Fruit fly (Drosophila melanogaster) whole organism, embryonic: Measurements from ENCODE around the gene Mdh2.

Experiments
- Atf6 ChIP-seq: fragments of 200-800 bp; sonication (Bioruptor generic); IDR thresholded peaks from 2 replicates; pipeline ENCODE4 v1.3.6; 2022; ENCODE audit warnings: missing biosample characterization, missing genetic modification characterization
- BEAF-32 ChIP-seq: fragments of 200-800 bp; sonication (Bioruptor generic); optimal IDR thresholded peaks from 3 replicates; lab custom pipeline; 2017; ENCODE audit warnings: missing biosample characterization, missing genetic modification characterization, mild to moderate bottlenecking, moderate library complexity, missing genetic modification reagents
- CG10267 ChIP-seq: fragments of 200-800 bp; sonication (Bioruptor generic); optimal IDR thresholded peaks from 2 replicates; lab custom pipeline; 2018; ENCODE audit warnings: missing biosample characterization, mild to moderate bottlenecking, missing genetic modification characterization, moderate library complexity
- CG10565 ChIP-seq: fragments of 200-800 bp; sonication (Bioruptor generic); optimal IDR thresholded peaks from 3 replicates; lab custom pipeline; 2016; ENCODE audit warnings: missing biosample characterization, mild to moderate bottlenecking, missing genetic modification characterization
- CG10979 ChIP-seq: fragments of 200-800 bp; sonication (Bioruptor generic); optimal IDR thresholded peaks from 2 replicates; lab custom pipeline; 2018; ENCODE audit warnings: missing biosample characterization, mild to moderate bottlenecking, missing genetic modification characterization, moderate library complexity
- CG11504 ChIP-seq: fragments of 200-800 bp; sonication (Bioruptor generic); optimal IDR thresholded peaks from 3 replicates; lab custom pipeline; 2019; ENCODE audit warnings: missing biosample characterization, mild to moderate bottlenecking, missing genetic modification characterization, moderate library complexity
- CG12659 ChIP-seq: fragments of 200-800 bp; sonication (Bioruptor generic); optimal IDR thresholded peaks from 3 replicates; lab custom pipeline; 2017; ENCODE audit warnings: mild to moderate bottlenecking, missing biosample characterization, missing genetic modification reagents, missing genetic modification characterization
- CG12942 ChIP-seq: fragments of 200-800 bp; sonication (Bioruptor generic); optimal IDR thresholded peaks from 3 replicates; lab custom pipeline; 2016; ENCODE audit warnings: missing biosample characterization, missing genetic modification characterization
- CG13894 ChIP-seq: fragments of 200-800 bp; sonication (Bioruptor generic); optimal IDR thresholded peaks from 3 replicates; lab custom pipeline; 2018; ENCODE audit warnings: missing biosample characterization, mild to moderate bottlenecking, missing genetic modification characterization, moderate library complexity
- CG14710 ChIP-seq: fragments of 200-800 bp; sonication (Bioruptor generic); optimal IDR thresholded peaks from 3 replicates; lab custom pipeline; 2019; ENCODE audit warnings: missing biosample characterization, mild to moderate bottlenecking, missing genetic modification characterization, moderate library complexity
- CG15514 ChIP-seq: fragments of 200-800 bp; sonication (Bioruptor generic); optimal IDR thresholded peaks from 3 replicates; lab custom pipeline; 2017; ENCODE audit warnings: missing biosample characterization, missing genetic modification characterization, mild to moderate bottlenecking, moderate library complexity, missing genetic modification reagents
- CG16813 ChIP-seq: fragments of 200-800 bp; sonication (Bioruptor generic); IDR thresholded peaks from 3 replicates; pipeline ENCODE4 v1.3.6; 2022; ENCODE audit warnings: missing biosample characterization, missing genetic modification characterization; ENCODE audit not compliant: partially characterized antibody
- CG17328 ChIP-seq: fragments of 200-800 bp; sonication (Bioruptor generic); IDR thresholded peaks from 2 replicates; pipeline ENCODE4 v1.3.6; 2022; ENCODE audit warnings: missing biosample characterization, missing genetic modification characterization
- CG17829 ChIP-seq: fragments of 200-800 bp; optimal IDR thresholded peaks from 2 replicates; lab custom pipeline; 2019; ENCODE audit warnings: missing biosample characterization, mild to moderate bottlenecking, missing genetic modification characterization, moderate library complexity
- CG18262 ChIP-seq: fragments of 200-800 bp; optimal IDR thresholded peaks from 3 replicates; lab custom pipeline; 2019; ENCODE audit warnings: missing biosample characterization, mild to moderate bottlenecking, missing genetic modification characterization, moderate library complexity
- CG18764 ChIP-seq: fragments of 200-800 bp; sonication (Bioruptor generic); optimal IDR thresholded peaks from 3 replicates; lab custom pipeline; 2016; ENCODE audit warnings: missing biosample characterization, missing genetic modification characterization
- CG2120 ChIP-seq: fragments of 200-800 bp; sonication (Bioruptor generic); optimal IDR thresholded peaks from 3 replicates; lab custom pipeline; 2016; ENCODE audit warnings: missing biosample characterization, missing genetic modification characterization
- CG2678 ChIP-seq: fragments of 200-800 bp; sonication (Bioruptor generic); optimal IDR thresholded peaks from 3 replicates; lab custom pipeline; 2019; ENCODE audit warnings: missing biosample characterization, mild to moderate bottlenecking, missing genetic modification characterization, moderate library complexity
- CG3847 ChIP-seq: fragments of 200-800 bp; sonication (Bioruptor generic); IDR thresholded peaks from 2 replicates; pipeline ENCODE4 v1.3.6; 2022; ENCODE audit warnings: missing biosample characterization, missing genetic modification characterization
- CG4617 ChIP-seq: fragments of 200-800 bp; sonication (Bioruptor generic); optimal IDR thresholded peaks from 3 replicates; lab custom pipeline; 2016; ENCODE audit warnings: missing biosample characterization, missing genetic modification characterization, borderline replicate concordance
- CG4854 ChIP-seq: fragments of 200-800 bp; sonication (Bioruptor generic); optimal IDR thresholded peaks from 2 replicates; lab custom pipeline; 2016; ENCODE audit warnings: missing biosample characterization, missing genetic modification characterization, inconsistent platforms
- CG6791 ChIP-seq: fragments of 200-800 bp; sonication (Bioruptor generic); IDR thresholded peaks from 3 replicates; pipeline ENCODE4 v1.3.6; 2022; ENCODE audit warnings: missing biosample characterization, missing genetic modification characterization; ENCODE audit not compliant: partially characterized antibody
- CG8281 ChIP-seq: fragments of 200-800 bp; sonication (Bioruptor generic); optimal IDR thresholded peaks from 2 replicates; lab custom pipeline; 2018; ENCODE audit warnings: missing biosample characterization, mild to moderate bottlenecking, missing genetic modification characterization, moderate library complexity
- CG8290 ChIP-seq, 3 experiments: fragments of 200-800 bp; sonication (Bioruptor generic); optimal IDR thresholded peaks; 2 replicates each; lab custom pipeline; 2016 to 2019; ENCODE audit warnings: missing biosample characterization in 3 of 3, missing genetic modification characterization in 3 of 3, mild to moderate bottlenecking in 2 of 3, moderate library complexity in 1 of 3
- CG9797 ChIP-seq: fragments of 200-800 bp; sonication (Bioruptor generic); optimal IDR thresholded peaks from 3 replicates; lab custom pipeline; 2018; ENCODE audit warnings: missing biosample characterization, mild to moderate bottlenecking, missing genetic modification characterization
- CHES-1-like ChIP-seq: fragments of 200-800 bp; sonication (Bioruptor generic); optimal IDR thresholded peaks from 2 replicates; lab custom pipeline; 2016; ENCODE audit warnings: missing biosample characterization, missing genetic modification characterization
- CoRest ChIP-seq: fragments of 200-800 bp; sonication (Bioruptor generic); optimal IDR thresholded peaks from 3 replicates; lab custom pipeline; 2018; ENCODE audit warnings: missing biosample characterization, mild to moderate bottlenecking, missing genetic modification characterization, moderate library complexity
- E2f2 ChIP-seq: fragments of 200-800 bp; sonication (Bioruptor generic); IDR thresholded peaks from 2 replicates; pipeline ENCODE4 v1.3.6; 2022; ENCODE audit warnings: missing biosample characterization, missing genetic modification characterization
- Ets97D ChIP-seq: fragments of 200-800 bp; sonication (Bioruptor generic); optimal IDR thresholded peaks from 3 replicates; lab custom pipeline; 2016; ENCODE audit warnings: missing biosample characterization, missing genetic modification characterization
- Fer1 ChIP-seq: fragments of 200-800 bp; sonication (Bioruptor generic); optimal IDR thresholded peaks from 2 replicates; lab custom pipeline; 2017; ENCODE audit warnings: missing biosample characterization, mild to moderate bottlenecking, missing genetic modification characterization
- MBD-R2 ChIP-seq: fragments of 200-800 bp; sonication (Bioruptor generic); IDR thresholded peaks from 2 replicates; pipeline ENCODE4 v1.3.6; 2022; ENCODE audit warnings: missing biosample characterization, missing genetic modification characterization
- Med ChIP-seq: fragments of 200-800 bp; sonication (Bioruptor generic); peaks from one replicate; lab custom pipeline; 2016; ENCODE audit warnings: missing biosample characterization, missing genetic modification characterization, mild to moderate bottlenecking, inconsistent platforms, moderate library complexity
- Myb ChIP-seq: fragments of 200-800 bp; sonication (Bioruptor generic); optimal IDR thresholded peaks from 2 replicates; lab custom pipeline; 2016; ENCODE audit warnings: missing biosample characterization, missing genetic modification characterization
- Oli ChIP-seq: fragments of 200-800 bp; sonication (Bioruptor generic); optimal IDR thresholded peaks from 2 replicates; lab custom pipeline; 2018; ENCODE audit warnings: missing biosample characterization, mild to moderate bottlenecking, missing genetic modification characterization, moderate library complexity
- Opbp ChIP-seq: fragments of 200-800 bp; sonication (Bioruptor generic); IDR thresholded peaks from 3 replicates; pipeline ENCODE4 v1.3.6; 2022; ENCODE audit warnings: missing biosample characterization, missing genetic modification characterization; ENCODE audit not compliant: partially characterized antibody
- Sin3A ChIP-seq: fragments of >200 bp; optimal IDR thresholded peaks from 2 replicates; lab custom pipeline; 2018
- Sry-δ ChIP-seq: fragments of 200-800 bp; sonication (Bioruptor generic); optimal IDR thresholded peaks from 2 replicates; lab custom pipeline; 2016; ENCODE audit warnings: missing biosample characterization, missing genetic modification characterization
- chinmo ChIP-seq: fragments of 200-800 bp; sonication (Bioruptor generic); IDR thresholded peaks from 4 replicates; pipeline ENCODE4 v1.3.6; 2022; ENCODE audit warnings: missing biosample characterization, missing genetic modification characterization; ENCODE audit not compliant: partially characterized antibody
- croc ChIP-seq: fragments of 200-800 bp; sonication (Bioruptor generic); conservative IDR thresholded peaks from 3 replicates; pipeline ENCODE4 v1.3.6; 2022; ENCODE audit warnings: missing biosample characterization, missing genetic modification characterization
- eyg ChIP-seq: fragments of 200-800 bp; sonication (Bioruptor generic); optimal IDR thresholded peaks from 3 replicates; lab custom pipeline; 2016; ENCODE audit warnings: missing biosample characterization, missing genetic modification characterization
- fd102C ChIP-seq: fragments of 200-800 bp; sonication (Bioruptor generic); optimal IDR thresholded peaks from 2 replicates; lab custom pipeline; 2018; ENCODE audit warnings: missing biosample characterization, mild to moderate bottlenecking, missing genetic modification characterization, moderate library complexity
- gfzf ChIP-seq: fragments of 200-800 bp; sonication (Bioruptor generic); optimal IDR thresholded peaks from 2 replicates; lab custom pipeline; 2016; ENCODE audit warnings: missing biosample characterization, mild to moderate bottlenecking, missing genetic modification characterization, moderate library complexity
- nerfin-2 ChIP-seq: fragments of 200-800 bp; sonication (Bioruptor generic); IDR thresholded peaks from 2 replicates; pipeline ENCODE4 v1.3.6; 2022; ENCODE audit warnings: missing biosample characterization, missing genetic modification characterization; ENCODE audit not compliant: partially characterized antibody
- oc ChIP-seq: fragments of 200-800 bp; sonication (Bioruptor generic); optimal IDR thresholded peaks from 2 replicates; lab custom pipeline; 2018; ENCODE audit warnings: missing biosample characterization, mild to moderate bottlenecking, missing genetic modification characterization, moderate library complexity
- pzg ChIP-seq: fragments of 200-800 bp; sonication (Bioruptor generic); optimal IDR thresholded peaks from 3 replicates; lab custom pipeline; 2018; ENCODE audit warnings: missing biosample characterization, mild to moderate bottlenecking, missing genetic modification characterization, moderate library complexity
- slou ChIP-seq: fragments of 200-800 bp; sonication (Bioruptor generic); optimal IDR thresholded peaks from 3 replicates; lab custom pipeline; 2016; ENCODE audit warnings: missing biosample characterization, missing genetic modification characterization
- unc-4 ChIP-seq: fragments of 200-800 bp; sonication (Bioruptor generic); IDR thresholded peaks from 2 replicates; pipeline ENCODE4 v1.3.6; 2022; ENCODE audit warnings: missing biosample characterization, missing genetic modification characterization; ENCODE audit not compliant: partially characterized antibody
- wdn ChIP-seq: fragments of 200-800 bp; sonication (Bioruptor generic); IDR thresholded peaks from 2 replicates; pipeline ENCODE4 v1.3.6; 2022; ENCODE audit warnings: missing biosample characterization, missing genetic modification characterization
- zfh1 ChIP-seq: fragments of 200-800 bp; sonication (Bioruptor generic); IDR thresholded peaks from 3 replicates; pipeline ENCODE4 v1.3.6; 2022; ENCODE audit warnings: missing biosample characterization, missing genetic modification characterization

Mdh2 gene

dm6 chr3R:18252578-18252977 lies 26.4 kb downstream of the Mdh2 start, which contains the start of gene CG12320 (continued):
- 0 out of 3 replicates have a peak, but pooled peaks have one; percentile 17 for TF ChIP-seq CG16813 (GFP tag; lab: Robert Waterston, UW)
- peak; percentile 0 for TF ChIP-seq CG9797
- TF ChIP-seq CG4617 (GFP tag; lab: Kevin White, UChicago): peak; percentile 59
- TF ChIP-seq MBD-R2: peak; percentile 85
- peak; percentile 5 for TF ChIP-seq Fer1 (GFP tag; lab: Kevin White, UChicago)
- no peak for TF ChIP-seq CG8281
- no peak for TF ChIP-seq fd102C (GFP tag; lab: Kevin White, UChicago)
- TF ChIP-seq CG14710 (tag; lab: Kevin White, UChicago): peak; percentile 34
- peak; percentile 41 for TF ChIP-seq Sry-δ (GFP tag; lab: Kevin White, UChicago)
- TF ChIP-seq CG10267 (tag; lab: Kevin White, UChicago): peak; percentile 15
- TF ChIP-seq Med (GFP tag; lab: Kevin White, UChicago): peak; percentile 32
- TF ChIP-seq CG17328 (GFP tag; lab: Robert Waterston, UW): 0 out of 2 replicates have a peak, but pooled peaks have one; percentile 8
- TF ChIP-seq BEAF-32 (GFP tag; lab: Kevin White, UChicago): peak; percentile 43
- TF ChIP-seq croc (GFP tag; lab: Robert Waterston, UW): no peak
- TF ChIP-seq CG12659 (GFP tag; lab: Kevin White, UChicago): peak; percentile 5
- peak; percentile 8 for TF ChIP-seq Sin3A (lab: Kevin White, UChicago)
- TF ChIP-seq gfzf: peak; percentile 11
- no peak for TF ChIP-seq slou
- TF ChIP-seq CG4854: no peak
- TF ChIP-seq E2f2 (GFP tag; lab: Robert Waterston, UW): peak; percentile 94
- peak; percentile 62 for TF ChIP-seq pzg (GFP tag; lab: Kevin White, UChicago)
- TF ChIP-seq CHES-1-like (GFP tag; lab: Kevin White, UChicago): no peak
- 0 out of 3 replicates have a peak, but pooled peaks have one; percentile 28 for TF ChIP-seq Opbp (GFP tag; lab: Robert Waterston, UW)
- peak; percentile 53; the same call in 1 of the 2 replicates for TF ChIP-seq CG3847
- no peak for TF ChIP-seq Atf6 (GFP tag; lab: Robert Waterston, UW)
- peak; percentile 33; the same call in 1 of the 2 replicates for TF ChIP-seq nerfin-2 (GFP tag; lab: Robert Waterston, UW)
- peak; percentile 70 for TF ChIP-seq CG15514

dm6 chr3R:18255281-18255680 lies 29.1 kb downstream of the Mdh2 start, which contains the start of the genes Ada2a, Polr2D, Tgs1 and moi:
TSS of gene Ada2a (minus strand) at chr3R:18255487.
TSS of gene Polr2D (minus strand) at chr3R:18255487.
TSS of gene Tgs1 (plus strand) at chr3R:18255530.
TSS of gene moi (plus strand) at chr3R:18255530.
- 0 out of 4 replicates have a peak, but pooled peaks have one; percentile 73 for TF ChIP-seq chinmo (GFP tag; lab: Robert Waterston, UW)
- TF ChIP-seq CG11504 (tag; lab: Kevin White, UChicago): no peak
- peak; percentile 35 for TF ChIP-seq Myb (GFP tag; lab: Kevin White, UChicago)
- TF ChIP-seq wdn (GFP tag; lab: Robert Waterston, UW): no peak
- peak; percentile 12 for TF ChIP-seq CG17829
- no peak for TF ChIP-seq zfh1 (GFP tag; lab: Robert Waterston, UW)
- TF ChIP-seq CG2678 (tag; lab: Kevin White, UChicago): no peak
- TF ChIP-seq Sin3A (lab: Kevin White, UChicago): peak; percentile 56
- no peak for TF ChIP-seq oc (tag; lab: Kevin White, UChicago)
- TF ChIP-seq CG14710 (tag; lab: Kevin White, UChicago): peak; percentile 15
- TF ChIP-seq CG10565: no peak
- TF ChIP-seq CG13894 (tag; lab: Kevin White, UChicago): no peak
- TF ChIP-seq CG18262: no peak
- TF ChIP-seq CoRest: no peak
- no peak for TF ChIP-seq Oli (tag; lab: Kevin White, UChicago)
- TF ChIP-seq CG12942 (GFP tag; lab: Kevin White, UChicago): no peak
- TF ChIP-seq CG18764 (GFP tag; lab: Kevin White, UChicago): no peak
- peak; percentile 23 for TF ChIP-seq Ets97D (GFP tag; lab: Kevin White, UChicago)
- TF ChIP-seq CG6791 (GFP tag; lab: Robert Waterston, UW): peak; percentile 83
- no peak for TF ChIP-seq eyg (GFP tag; lab: Kevin White, UChicago)
- TF ChIP-seq unc-4 (GFP tag; lab: Robert Waterston, UW): peak; percentile 75; the same call in 1 of the 2 replicates
- TF ChIP-seq CG8290 (GFP tag; optimal IDR thresholded peaks at IDR 0.05; lab: Kevin White, UChicago): no peak
- TF ChIP-seq CG8290 (tag; optimal IDR thresholded peaks at IDR 0.05; lab: Kevin White, UChicago): no peak
- peak; percentile 9 for TF ChIP-seq CG2120 (GFP tag; lab: Kevin White, UChicago)
- TF ChIP-seq CG10979 (tag; lab: Kevin White, UChicago): no peak
